Worm (Caenorhabditis elegans) whole organism, mixed stage, embryonic: ENCODE results near the gene tsp-1.
A peak's percentile ranks its signal among the peaks of the same experiment; 100 is the strongest.

Experiments
- M03D4.4 ChIP-seq: sonication (generic microtip); optimal IDR thresholded peaks from 2 replicates; lab custom pipeline; 2017; ENCODE audit warnings: mild to moderate bottlenecking, missing genetic modification characterization, missing compliant biosample characterization
- bed-3 ChIP-seq: fragments of 200-800 bp; sonication (Bioruptor generic); optimal IDR thresholded peaks from 3 replicates; lab custom pipeline; 2018; ENCODE audit warnings: mild to moderate bottlenecking, missing genetic modification characterization, moderate library complexity, missing compliant biosample characterization
- blmp-1 ChIP-seq: fragments of 150-350 bp; optimal IDR thresholded peaks from 2 replicates; lab custom pipeline; 2014; ENCODE audit warnings: missing biosample characterization, missing genetic modification characterization
- ceh-39 ChIP-seq: fragments of 150-350 bp; optimal IDR thresholded peaks from 2 replicates; lab custom pipeline; 2014; ENCODE audit warnings: missing biosample characterization, missing genetic modification characterization
- ceh-43 ChIP-seq: fragments of 200-800 bp; sonication (Bioruptor generic); optimal IDR thresholded peaks from 2 replicates; lab custom pipeline; 2018; ENCODE audit warnings: mild to moderate bottlenecking, missing genetic modification characterization, moderate library complexity, missing compliant biosample characterization
- ces-1 ChIP-seq: fragments of 150-350 bp; optimal IDR thresholded peaks from 2 replicates; lab custom pipeline; 2014; ENCODE audit warnings: missing biosample characterization, missing genetic modification reagents, missing genetic modification characterization
- cnd-1 ChIP-seq: fragments of 200-800 bp; sonication (Bioruptor generic); optimal IDR thresholded peaks from 2 replicates; lab custom pipeline; 2018; ENCODE audit warnings: mild to moderate bottlenecking, missing genetic modification characterization, missing compliant biosample characterization
- drap-1 ChIP-seq: fragments of 200-800 bp; sonication (Bioruptor generic); optimal IDR thresholded peaks from 3 replicates; lab custom pipeline; 2018; ENCODE audit warnings: mild to moderate bottlenecking, missing genetic modification characterization, missing compliant biosample characterization
- elt-1 ChIP-seq: sonication (generic microtip); optimal IDR thresholded peaks from 2 replicates; lab custom pipeline; 2017; ENCODE audit warnings: missing genetic modification characterization, mild to moderate bottlenecking, missing compliant biosample characterization, antibody characterized with exemption, moderate library complexity, borderline replicate concordance; ENCODE audit not compliant: insufficient read depth
- flh-1 ChIP-seq: fragments of 200-800 bp; sonication (Bioruptor generic); optimal IDR thresholded peaks from 2 replicates; lab custom pipeline; 2018; ENCODE audit warnings: mild to moderate bottlenecking, missing genetic modification characterization, moderate library complexity, missing compliant biosample characterization
- ham-2 ChIP-seq: fragments of 200-800 bp; sonication (Bioruptor generic); optimal IDR thresholded peaks from 2 replicates; lab custom pipeline; 2018; ENCODE audit warnings: mild to moderate bottlenecking, missing genetic modification characterization, missing compliant biosample characterization
- hlh-1 ChIP-seq: fragments of 150-350 bp; optimal IDR thresholded peaks from 2 replicates; lab custom pipeline; 2014; ENCODE audit warnings: missing biosample characterization, missing genetic modification reagents, missing genetic modification characterization
- lin-13 ChIP-seq: fragments of 150-350 bp; optimal IDR thresholded peaks from 2 replicates; lab custom pipeline; 2014; ENCODE audit warnings: missing biosample characterization, missing genetic modification characterization
- lsy-2 ChIP-seq: fragments of 150-350 bp; optimal IDR thresholded peaks from 2 replicates; lab custom pipeline; 2014; ENCODE audit warnings: missing biosample characterization, missing genetic modification characterization
- mab-5 ChIP-seq: fragments of 150-350 bp; optimal IDR thresholded peaks from 2 replicates; lab custom pipeline; 2014; ENCODE audit warnings: missing biosample characterization, missing genetic modification characterization
- mep-1 ChIP-seq: fragments of 150-350 bp; optimal IDR thresholded peaks from 2 replicates; lab custom pipeline; 2017; ENCODE audit warnings: missing biosample characterization, missing genetic modification reagents, missing genetic modification characterization, inconsistent platforms
- mls-2 ChIP-seq: sonication (generic microtip); optimal IDR thresholded peaks from 2 replicates; lab custom pipeline; 2016; ENCODE audit warnings: mild to moderate bottlenecking, missing genetic modification characterization, moderate library complexity, missing compliant biosample characterization
- nhr-12 ChIP-seq: fragments of 150-350 bp; optimal IDR thresholded peaks from 2 replicates; lab custom pipeline; 2014; ENCODE audit warnings: missing biosample characterization, missing genetic modification characterization
- nhr-2 ChIP-seq: fragments of 150-350 bp; optimal IDR thresholded peaks from 2 replicates; lab custom pipeline; 2014; ENCODE audit warnings: missing biosample characterization, missing genetic modification characterization
- nhr-237 ChIP-seq: fragments of 150-350 bp; optimal IDR thresholded peaks from 2 replicates; lab custom pipeline; 2014; ENCODE audit warnings: missing biosample characterization, missing genetic modification characterization
- nhr-28 ChIP-seq: fragments of 150-350 bp; optimal IDR thresholded peaks from 2 replicates; lab custom pipeline; 2014; ENCODE audit warnings: missing biosample characterization, missing genetic modification characterization
- pha-4 ChIP-seq: fragments of 150-350 bp; optimal IDR thresholded peaks from 2 replicates; lab custom pipeline; 2018; ENCODE audit warnings: missing biosample characterization, missing genetic modification reagents, missing genetic modification characterization
- sem-2 ChIP-seq: fragments of 200-800 bp; sonication (Bioruptor generic); optimal IDR thresholded peaks from 2 replicates; lab custom pipeline; 2018; ENCODE audit warnings: mild to moderate bottlenecking, missing genetic modification characterization, missing compliant biosample characterization
- snpc-4 ChIP-seq: fragments of 150-350 bp; optimal IDR thresholded peaks from 2 replicates; lab custom pipeline; 2014; ENCODE audit warnings: missing biosample characterization, missing genetic modification characterization
- sptf-1 ChIP-seq: sonication (generic microtip); optimal IDR thresholded peaks from 2 replicates; lab custom pipeline; 2017; ENCODE audit warnings: mild to moderate bottlenecking, missing genetic modification characterization, moderate library complexity, missing compliant biosample characterization
- tbx-8 ChIP-seq: fragments of 200-800 bp; sonication (Bioruptor generic); optimal IDR thresholded peaks from 2 replicates; lab custom pipeline; 2018; ENCODE audit warnings: mild to moderate bottlenecking, missing genetic modification characterization, moderate library complexity, missing compliant biosample characterization
- unc-120 ChIP-seq: sonication (generic microtip); optimal IDR thresholded peaks from 2 replicates; lab custom pipeline; 2017; ENCODE audit warnings: missing genetic modification characterization, missing compliant biosample characterization; ENCODE audit not compliant: poor library complexity, severe bottlenecking
- unc-39 ChIP-seq: fragments of 150-350 bp; optimal IDR thresholded peaks from 2 replicates; lab custom pipeline; 2014; ENCODE audit warnings: missing biosample characterization, missing genetic modification characterization
- unc-62 ChIP-seq: fragments of 150-350 bp; optimal IDR thresholded peaks from 2 replicates; lab custom pipeline; 2014; ENCODE audit warnings: missing biosample characterization, missing genetic modification reagents, missing genetic modification characterization
- zip-8 ChIP-seq: fragments of 150-350 bp; optimal IDR thresholded peaks from 2 replicates; lab custom pipeline; 2014; ENCODE audit warnings: missing biosample characterization, missing genetic modification characterization

Gene tsp-1

ce11 chrIII:8249381-8249780, 10.2 kb upstream of the tsp-1 start, which contains the start of the genes C02F5.10 and C02F5.2:
TSS of gene C02F5.10 (minus strand) at chrIII:8249481.
TSS of gene C02F5.2 (plus strand) at chrIII:8249619.
- TF ChIP-seq ces-1 (GFP tag; lab: Kevin White, UChicago) (no peak), unc-39 (tag; lab: Kevin White, UChicago) (no peak), elt-1 (tag; lab: Kevin White, UChicago) (no peak), cnd-1 (tag; lab: Kevin White, UChicago) (no peak), snpc-4 (tag; lab: Kevin White, UChicago) (no peak), tbx-8 (GFP tag; lab: Kevin White, UChicago) (no peak), mls-2 (tag; lab: Kevin White, UChicago) (no peak), lsy-2 (tag; lab: Kevin White, UChicago) (no peak), sptf-1 (tag; lab: Kevin White, UChicago) (no peak), M03D4.4 (tag; lab: Kevin White, UChicago) (no peak), flh-1 (GFP tag; lab: Kevin White, UChicago) (no peak), ham-2 (GFP tag; lab: Kevin White, UChicago) (no peak), nhr-28 (tag; lab: Kevin White, UChicago) (no peak), nhr-237 (tag; lab: Kevin White, UChicago) (no peak), bed-3 (no peak), drap-1 (no peak), mep-1 (tag; lab: Kevin White, UChicago) (no peak), unc-120 (tag; lab: Kevin White, UChicago) (no peak), lin-13 (tag; lab: Kevin White, UChicago) (no peak), unc-62 (GFP tag; lab: Kevin White, UChicago) (no peak)

- no peak for TF ChIP-seq nhr-2 (tag; lab: Kevin White, UChicago)
- no peak for TF ChIP-seq unc-39 (tag; lab: Kevin White, UChicago)
- TF ChIP-seq lsy-2 (tag; lab: Kevin White, UChicago): no peak
- no peak for TF ChIP-seq cnd-1 (tag; lab: Kevin White, UChicago)
- TF ChIP-seq zip-8 (tag; lab: Kevin White, UChicago): no peak
- TF ChIP-seq flh-1 (GFP tag; lab: Kevin White, UChicago): no peak
- no peak for TF ChIP-seq ceh-39
- no peak for TF ChIP-seq unc-120 (tag; lab: Kevin White, UChicago)
- TF ChIP-seq mab-5 (tag; lab: Kevin White, UChicago): no peak
- no peak for TF ChIP-seq pha-4
- TF ChIP-seq bed-3: no peak
- TF ChIP-seq blmp-1 (tag; lab: Kevin White, UChicago): no peak
These were observed 7.8 kb upstream of the tsp-1 start, which contains the start of gene C02F5.13 for ce11 chrIII:8247051-8247450. TSS of gene C02F5.13 (plus strand) at chrIII:8247351.

ce11 chrIII:8245591-8245990, 6.4 kb upstream of the tsp-1 start, which contains the start of gene C02F5.3:
TSS of gene C02F5.3 (plus strand) at chrIII:8245891.
- TF ChIP-seq lin-13 (tag; lab: Kevin White, UChicago): no peak
- no peak for TF ChIP-seq mep-1 (tag; lab: Kevin White, UChicago)
- no peak for TF ChIP-seq drap-1
- no peak for TF ChIP-seq ceh-43
- no peak for TF ChIP-seq cnd-1 (tag; lab: Kevin White, UChicago)
- TF ChIP-seq nhr-28 (tag; lab: Kevin White, UChicago): no peak
- no peak for TF ChIP-seq sem-2 (GFP tag; lab: Kevin White, UChicago)

- TF ChIP-seq blmp-1 (tag; lab: Kevin White, UChicago) (no peak), lsy-2 (tag; lab: Kevin White, UChicago) (peak; percentile 6), hlh-1 (peak; percentile 6)
These were observed 4.8 kb upstream of the tsp-1 start, which contains the start of the genes pbs-6 and cids-1 for ce11 chrIII:8244052-8244451. TSS of gene pbs-6 (minus strand) at chrIII:8244092. TSS of gene cids-1 (plus strand) at chrIII:8244445.

- TF ChIP-seq nhr-28 (tag; lab: Kevin White, UChicago): peak; percentile 19
- no peak for TF ChIP-seq M03D4.4 (tag; lab: Kevin White, UChicago)
- peak; percentile 95 for TF ChIP-seq nhr-12 (tag; lab: Kevin White, UChicago)
- TF ChIP-seq mep-1 (tag; lab: Kevin White, UChicago): peak; percentile 6
- no peak for TF ChIP-seq flh-1 (GFP tag; lab: Kevin White, UChicago)
- TF ChIP-seq lsy-2 (tag; lab: Kevin White, UChicago): peak; percentile 3
These were observed 3.6 kb upstream of the tsp-1 start, which contains the start of gene C02F5.12 for ce11 chrIII:8242809-8243208. TSS of gene C02F5.12 (minus strand) at chrIII:8243029.
